Fruit fly (Drosophila melanogaster) whole organism: Measurements from ENCODE around the gene jim.

Experiments
- CG8478 ChIP-seq: fragments of >200 bp; optimal IDR thresholded peaks from 2 replicates; lab custom pipeline; 2018; ENCODE audit warnings: inconsistent platforms
- Dll ChIP-seq: fragments of >200 bp; optimal IDR thresholded peaks from 2 replicates; lab custom pipeline; 2017
- EcR ChIP-seq, 2 experiments: fragments of >200 bp; optimal IDR thresholded peaks; 2 replicates each; lab custom pipeline; 2017; ENCODE audit warnings: missing biosample characterization in 2 of 2, missing genetic modification characterization in 2 of 2, missing genetic modification reagents in 2 of 2
- pan ChIP-seq: fragments of >200 bp; optimal IDR thresholded peaks from 2 replicates; lab custom pipeline; 2017
- psq ChIP-seq: fragments of >200 bp; optimal IDR thresholded peaks from 2 replicates; lab custom pipeline; 2017
- usp ChIP-seq: fragments of >200 bp; optimal IDR thresholded peaks from 2 replicates; lab custom pipeline; 2017; ENCODE audit warnings: missing biosample characterization, missing genetic modification characterization, mixed read lengths

dm6 chr3L:22856009-22856477 lies 21.0 kb upstream of the jim start, which contains the start of gene CG32459:
- TF ChIP-seq pan (no peak), usp (GFP tag; lab: Kevin White, UChicago) (no peak), psq (lab: Kevin White, UChicago) (no peak), CG8478 (lab: Kevin White, UChicago) (no peak), EcR (GFP tag; optimal IDR thresholded peaks at IDR 0.05; lab: Kevin White, UChicago) (no peak), Dll (lab: Kevin White, UChicago) (peak; percentile 60)
